Fruit fly (Drosophila melanogaster) whole organism, pupa: ENCODE measurements around the gene CG34163.

ENCODE experiments used
- CG10348 ChIP-seq: fragments of 200-800 bp; sonication (Bioruptor generic); IDR thresholded peaks from 2 replicates; pipeline ENCODE4 v1.3.6; 2022; ENCODE audit warnings: missing biosample characterization, missing genetic modification characterization
- CG12605 ChIP-seq: fragments of 200-800 bp; sonication (Bioruptor generic); IDR thresholded peaks from 2 replicates; pipeline ENCODE4 v1.3.6; 2022; ENCODE audit warnings: missing biosample characterization, missing genetic modification characterization
- CG13204 ChIP-seq: fragments of 200-800 bp; sonication (Bioruptor generic); optimal IDR thresholded peaks from 2 replicates; lab custom pipeline; 2018; ENCODE audit warnings: missing biosample characterization, mild to moderate bottlenecking, missing genetic modification characterization, moderate library complexity
- CG14655 ChIP-seq: fragments of 200-800 bp; sonication (Bioruptor generic); optimal IDR thresholded peaks from 3 replicates; lab custom pipeline; 2017; ENCODE audit warnings: mild to moderate bottlenecking, missing biosample characterization, missing genetic modification reagents, missing genetic modification characterization
- CG15710 ChIP-seq: fragments of 200-800 bp; sonication (Bioruptor generic); optimal IDR thresholded peaks from 2 replicates; lab custom pipeline; 2018; ENCODE audit warnings: missing biosample characterization, mild to moderate bottlenecking, missing genetic modification characterization, moderate library complexity
- CG17806 ChIP-seq: fragments of 200-800 bp; sonication (Bioruptor generic); optimal IDR thresholded peaks from 2 replicates; lab custom pipeline; 2018; ENCODE audit warnings: missing biosample characterization, mild to moderate bottlenecking, missing genetic modification characterization, moderate library complexity
- CG32121 ChIP-seq: fragments of 200-800 bp; sonication (Bioruptor generic); IDR thresholded peaks from 2 replicates; pipeline ENCODE4 v1.3.6; 2022; ENCODE audit warnings: missing biosample characterization, missing genetic modification characterization
- CG34367 ChIP-seq: fragments of 200-800 bp; sonication (Bioruptor generic); optimal IDR thresholded peaks from 2 replicates; lab custom pipeline; 2018; ENCODE audit warnings: missing biosample characterization, mild to moderate bottlenecking, missing genetic modification characterization
- CG4496 ChIP-seq: fragments of 200-800 bp; sonication (Bioruptor generic); IDR thresholded peaks from 3 replicates; pipeline ENCODE4 v1.3.6; 2022; ENCODE audit warnings: missing biosample characterization, missing genetic modification characterization
- CG8159 ChIP-seq: fragments of 200-800 bp; sonication (Bioruptor generic); optimal IDR thresholded peaks from 3 replicates; lab custom pipeline; 2018; ENCODE audit warnings: missing biosample characterization, mild to moderate bottlenecking, missing genetic modification characterization, moderate library complexity
- CG8301 ChIP-seq: fragments of 200-800 bp; sonication (Bioruptor generic); optimal IDR thresholded peaks from 2 replicates; lab custom pipeline; 2018; ENCODE audit warnings: missing biosample characterization, mild to moderate bottlenecking, missing genetic modification characterization
- CG9948 ChIP-seq: fragments of 200-800 bp; sonication (Bioruptor generic); optimal IDR thresholded peaks from 2 replicates; lab custom pipeline; 2018; ENCODE audit warnings: missing biosample characterization, mild to moderate bottlenecking, missing genetic modification characterization, moderate library complexity
- D1 ChIP-seq: fragments of 200-800 bp; sonication (Bioruptor generic); optimal IDR thresholded peaks from 2 replicates; lab custom pipeline; 2018; ENCODE audit warnings: missing biosample characterization, mild to moderate bottlenecking, missing genetic modification characterization, moderate library complexity
- EcR ChIP-seq: fragments of 200-800 bp; sonication (Bioruptor generic); optimal IDR thresholded peaks from 3 replicates; lab custom pipeline; 2019; ENCODE audit warnings: missing biosample characterization, missing genetic modification characterization, mild to moderate bottlenecking, moderate library complexity, missing genetic modification reagents
- Ets98B ChIP-seq: fragments of 200-800 bp; sonication (Bioruptor generic); IDR thresholded peaks from 2 replicates; pipeline ENCODE4 v1.3.6; 2022; ENCODE audit warnings: missing biosample characterization, missing genetic modification characterization
- Pif1A ChIP-seq: fragments of 200-800 bp; sonication (Bioruptor generic); optimal IDR thresholded peaks from 3 replicates; lab custom pipeline; 2016; ENCODE audit warnings: missing biosample characterization, missing genetic modification characterization
- Pif1B ChIP-seq: fragments of 200-800 bp; sonication (Bioruptor generic); optimal IDR thresholded peaks from 3 replicates; lab custom pipeline; 2016; ENCODE audit warnings: missing biosample characterization, missing genetic modification characterization
- Snoo ChIP-seq: fragments of 200-800 bp; sonication (Bioruptor generic); optimal IDR thresholded peaks from 3 replicates; lab custom pipeline; 2017; ENCODE audit warnings: missing biosample characterization, mild to moderate bottlenecking, missing genetic modification characterization, inconsistent platforms
- fd96Ca ChIP-seq: fragments of 200-800 bp; sonication (Bioruptor generic); IDR thresholded peaks from 3 replicates; pipeline ENCODE4 v1.3.6; 2022; ENCODE audit warnings: missing biosample characterization, missing genetic modification characterization
- gl ChIP-seq: fragments of 200-800 bp; sonication (Bioruptor generic); optimal IDR thresholded peaks from 2 replicates; lab custom pipeline; 2018; ENCODE audit warnings: missing biosample characterization, mild to moderate bottlenecking, missing genetic modification characterization
- rn ChIP-seq: fragments of 200-800 bp; sonication (Bioruptor generic); IDR thresholded peaks from 2 replicates; pipeline ENCODE4 v1.3.6; 2022; ENCODE audit warnings: missing biosample characterization, missing genetic modification characterization

Gene CG34163

dm6 chr2L:11965610-11966594 lies 22.2 kb upstream of the CG34163 start:
- TF ChIP-seq CG15710 (tag; lab: Kevin White, UChicago) (peak; percentile 59), CG8159 (tag; lab: Kevin White, UChicago) (peak; percentile 67), rn (GFP tag; lab: Robert Waterston, UW) (no peak), Ets98B (GFP tag; lab: Robert Waterston, UW) (no peak), CG32121 (no peak), CG34367 (tag; lab: Kevin White, UChicago) (peak; percentile 8), CG13204 (GFP tag; lab: Kevin White, UChicago) (no peak), CG14655 (GFP tag; lab: Kevin White, UChicago) (peak; percentile 53), Pif1A (GFP tag; lab: Kevin White, UChicago) (no peak), CG8301 (tag; lab: Kevin White, UChicago) (peak; percentile 22), EcR (peak; percentile 49), gl (tag; lab: Kevin White, UChicago) (peak; percentile 43), CG12605 (no peak), fd96Ca (GFP tag; lab: Robert Waterston, UW) (0 out of 3 replicates have a peak, but pooled peaks have one; percentile 28), Pif1B (GFP tag; lab: Kevin White, UChicago) (no peak), CG17806 (tag; lab: Kevin White, UChicago) (peak; percentile 18), CG10348 (no peak), CG9948 (peak; percentile 43), D1 (tag; lab: Kevin White, UChicago) (no peak), Snoo (tag; lab: Kevin White, UChicago) (peak; percentile 25), CG4496 (GFP tag; lab: Robert Waterston, UW) (no peak)

dm6 chr2L:11968581-11969272 lies 19.3 kb upstream of the CG34163 start:
- TF ChIP-seq CG34367 (tag; lab: Kevin White, UChicago) (peak; percentile 34), CG10348 (no peak), CG15710 (tag; lab: Kevin White, UChicago) (peak; percentile 46), D1 (tag; lab: Kevin White, UChicago) (no peak), CG14655 (GFP tag; lab: Kevin White, UChicago) (peak; percentile 81), CG13204 (GFP tag; lab: Kevin White, UChicago) (peak; percentile 25), CG12605 (no peak), CG4496 (GFP tag; lab: Robert Waterston, UW) (no peak), CG17806 (tag; lab: Kevin White, UChicago) (peak; percentile 47), CG32121 (0 out of 2 replicates have a peak, but pooled peaks have one; percentile 10), CG9948 (peak; percentile 58), fd96Ca (GFP tag; lab: Robert Waterston, UW) (0 out of 3 replicates have a peak, but pooled peaks have one; percentile 33), Pif1B (GFP tag; lab: Kevin White, UChicago) (peak; percentile 39), gl (tag; lab: Kevin White, UChicago) (no peak), CG8301 (tag; lab: Kevin White, UChicago) (peak; percentile 64), CG8159 (tag; lab: Kevin White, UChicago) (peak; percentile 67), Pif1A (GFP tag; lab: Kevin White, UChicago) (peak; percentile 34), Snoo (tag; lab: Kevin White, UChicago) (peak; percentile 14), Ets98B (GFP tag; lab: Robert Waterston, UW) (no peak), EcR (peak; percentile 11)

dm6 chr2L:11969424-11969823 lies 18.6 kb upstream of the CG34163 start:
- TF ChIP-seq CG9948 (no peak), Pif1B (GFP tag; lab: Kevin White, UChicago) (no peak), CG32121 (no peak), CG14655 (GFP tag; lab: Kevin White, UChicago) (no peak), CG8159 (tag; lab: Kevin White, UChicago) (no peak), gl (tag; lab: Kevin White, UChicago) (no peak), Snoo (tag; lab: Kevin White, UChicago) (no peak), CG17806 (tag; lab: Kevin White, UChicago) (no peak), D1 (tag; lab: Kevin White, UChicago) (no peak), CG15710 (tag; lab: Kevin White, UChicago) (no peak), Pif1A (GFP tag; lab: Kevin White, UChicago) (no peak), fd96Ca (GFP tag; lab: Robert Waterston, UW) (no peak)

- no peak for TF ChIP-seq CG12605
- no peak for TF ChIP-seq CG8159 (tag; lab: Kevin White, UChicago)
- TF ChIP-seq EcR, result no peak
- no peak for TF ChIP-seq gl (tag; lab: Kevin White, UChicago)
- TF ChIP-seq CG10348, result no peak
- no peak for TF ChIP-seq CG17806 (tag; lab: Kevin White, UChicago)
- TF ChIP-seq Ets98B (GFP tag; lab: Robert Waterston, UW), result no peak
- TF ChIP-seq CG4496 (GFP tag; lab: Robert Waterston, UW), result no peak
- TF ChIP-seq fd96Ca (GFP tag; lab: Robert Waterston, UW), result no peak
- TF ChIP-seq Pif1A (GFP tag; lab: Kevin White, UChicago), result no peak
- TF ChIP-seq CG15710 (tag; lab: Kevin White, UChicago), result no peak
- TF ChIP-seq CG8301 (tag; lab: Kevin White, UChicago), result no peak
- no peak for TF ChIP-seq CG9948
- TF ChIP-seq Pif1B (GFP tag; lab: Kevin White, UChicago), result no peak
- TF ChIP-seq CG14655 (GFP tag; lab: Kevin White, UChicago), result no peak
- no peak for TF ChIP-seq CG13204 (GFP tag; lab: Kevin White, UChicago)
- no peak for TF ChIP-seq Snoo (tag; lab: Kevin White, UChicago)
- no peak for TF ChIP-seq rn (GFP tag; lab: Robert Waterston, UW)
- TF ChIP-seq D1 (tag; lab: Kevin White, UChicago), result no peak
- no peak for TF ChIP-seq CG34367 (tag; lab: Kevin White, UChicago)
Measured at dm6 chr2L:11970343-11970742, 17.7 kb upstream of the CG34163 start.
